Fruit fly (Drosophila melanogaster) whole organism, prepupa: ENCODE results near the gene Ubr3.

ENCODE experiments used
- Blimp-1 ChIP-seq: fragments of 200-800 bp; sonication (Bioruptor generic); optimal IDR thresholded peaks from 3 replicates; lab custom pipeline; 2017; ENCODE audit warnings: missing biosample characterization, missing genetic modification characterization, mild to moderate bottlenecking, moderate library complexity, missing genetic modification reagents
- CG10631 ChIP-seq: fragments of 200-800 bp; sonication (Bioruptor generic); optimal IDR thresholded peaks from 2 replicates; lab custom pipeline; 2016; ENCODE audit warnings: missing biosample characterization, missing genetic modification characterization
- CG10669 ChIP-seq: fragments of 200-800 bp; sonication (Bioruptor generic); optimal IDR thresholded peaks from 3 replicates; lab custom pipeline; 2018; ENCODE audit warnings: missing biosample characterization, mild to moderate bottlenecking, missing genetic modification characterization, moderate library complexity
- CG11762 ChIP-seq: fragments of 200-800 bp; sonication (Bioruptor generic); optimal IDR thresholded peaks from 3 replicates; lab custom pipeline; 2016; ENCODE audit warnings: missing biosample characterization, missing genetic modification characterization; ENCODE audit not compliant: insufficient read depth
- CG11902 ChIP-seq: fragments of 200-800 bp; sonication (Bioruptor generic); optimal IDR thresholded peaks from 3 replicates; lab custom pipeline; 2016; ENCODE audit warnings: missing biosample characterization, missing genetic modification characterization
- CG3032 ChIP-seq: fragments of 200-800 bp; optimal IDR thresholded peaks from 2 replicates; lab custom pipeline; 2019; ENCODE audit warnings: missing biosample characterization, mild to moderate bottlenecking, missing genetic modification characterization, moderate library complexity
- CG34406 ChIP-seq: fragments of 200-800 bp; sonication (Bioruptor generic); optimal IDR thresholded peaks from 3 replicates; lab custom pipeline; 2016; ENCODE audit warnings: missing biosample characterization, missing genetic modification characterization
- CG3919 ChIP-seq: fragments of 200-800 bp; sonication (Bioruptor generic); optimal IDR thresholded peaks from 3 replicates; lab custom pipeline; 2016; ENCODE audit warnings: missing biosample characterization, missing genetic modification characterization
- CG4318 ChIP-seq: fragments of 200-800 bp; sonication (Bioruptor generic); optimal IDR thresholded peaks from 3 replicates; lab custom pipeline; 2017; ENCODE audit warnings: missing biosample characterization, mild to moderate bottlenecking, missing genetic modification characterization
- CG6163 ChIP-seq: fragments of 200-800 bp; sonication (Bioruptor generic); IDR thresholded peaks from 3 replicates; pipeline ENCODE4 v1.3.6; 2022; ENCODE audit warnings: missing biosample characterization, missing genetic modification characterization
- CG6792 ChIP-seq: fragments of 200-800 bp; sonication (Bioruptor generic); optimal IDR thresholded peaks from 3 replicates; lab custom pipeline; 2016; ENCODE audit warnings: missing biosample characterization, missing genetic modification characterization
- CG6808 ChIP-seq: fragments of 200-800 bp; sonication (Bioruptor generic); optimal IDR thresholded peaks from 3 replicates; lab custom pipeline; 2017; ENCODE audit warnings: missing biosample characterization, missing genetic modification characterization, mild to moderate bottlenecking, moderate library complexity, missing genetic modification reagents
- CG6854 ChIP-seq: fragments of 200-800 bp; sonication (Bioruptor generic); optimal IDR thresholded peaks from 2 replicates; lab custom pipeline; 2017; ENCODE audit warnings: missing biosample characterization, mild to moderate bottlenecking, missing genetic modification characterization
- CG8119 ChIP-seq: fragments of 200-800 bp; sonication (Bioruptor generic); IDR thresholded peaks from 3 replicates; pipeline ENCODE4 v1.3.6; 2022; ENCODE audit warnings: missing biosample characterization, missing genetic modification characterization
- CG8319 ChIP-seq: fragments of 200-800 bp; sonication (Bioruptor generic); optimal IDR thresholded peaks from 3 replicates; lab custom pipeline; 2016; ENCODE audit warnings: missing biosample characterization, missing genetic modification characterization
- CG8632 ChIP-seq: fragments of 200-800 bp; sonication (Bioruptor generic); optimal IDR thresholded peaks from 3 replicates; lab custom pipeline; 2016; ENCODE audit warnings: missing biosample characterization, missing genetic modification characterization
- CG9139 ChIP-seq: fragments of 200-800 bp; sonication (Bioruptor generic); optimal IDR thresholded peaks from 3 replicates; lab custom pipeline; 2017; ENCODE audit warnings: missing biosample characterization, mild to moderate bottlenecking, missing genetic modification characterization
- Eip78C ChIP-seq: fragments of 200-800 bp; sonication (Bioruptor generic); peaks from one replicate; lab custom pipeline; 2016; ENCODE audit warnings: missing biosample characterization, missing genetic modification characterization
- Eip93F ChIP-seq: fragments of 200-800 bp; sonication (Bioruptor generic); optimal IDR thresholded peaks from 2 replicates; lab custom pipeline; 2016; ENCODE audit warnings: missing biosample characterization, mild to moderate bottlenecking, missing genetic modification characterization
- Gug ChIP-seq: fragments of 200-800 bp; sonication (Bioruptor generic); IDR thresholded peaks from 2 replicates; pipeline ENCODE4 v1.3.6; 2022; ENCODE audit warnings: missing biosample characterization, missing genetic modification characterization
- Hr4 ChIP-seq: fragments of 200-800 bp; sonication (Bioruptor generic); optimal IDR thresholded peaks from 3 replicates; lab custom pipeline; 2016; ENCODE audit warnings: missing biosample characterization, missing genetic modification characterization
- Lpt ChIP-seq: fragments of 200-800 bp; sonication (Bioruptor generic); optimal IDR thresholded peaks from 3 replicates; lab custom pipeline; 2016; ENCODE audit warnings: missing biosample characterization, missing genetic modification characterization
- achi ChIP-seq: fragments of 200-800 bp; sonication (Bioruptor generic); optimal IDR thresholded peaks from 3 replicates; lab custom pipeline; 2016; ENCODE audit warnings: missing biosample characterization, missing genetic modification characterization
- cyc ChIP-seq: fragments of 200-800 bp; sonication (Bioruptor generic); optimal IDR thresholded peaks from 3 replicates; lab custom pipeline; 2016; ENCODE audit warnings: missing biosample characterization, missing genetic modification characterization
- dsx ChIP-seq: fragments of 200-800 bp; optimal IDR thresholded peaks from 3 replicates; lab custom pipeline; 2019; ENCODE audit warnings: missing biosample characterization, mild to moderate bottlenecking, missing genetic modification characterization, moderate library complexity; ENCODE audit not compliant: poor library complexity, severe bottlenecking
- eg ChIP-seq: fragments of 200-800 bp; sonication (Bioruptor generic); IDR thresholded peaks from 3 replicates; pipeline ENCODE4 v1.3.6; 2022; ENCODE audit warnings: missing biosample characterization, missing genetic modification characterization
- esn ChIP-seq: fragments of 200-800 bp; sonication (Bioruptor generic); optimal IDR thresholded peaks from 2 replicates; lab custom pipeline; 2016; ENCODE audit warnings: missing biosample characterization, mild to moderate bottlenecking, missing genetic modification characterization, moderate library complexity
- fd85E ChIP-seq: fragments of 200-800 bp; sonication (Bioruptor generic); optimal IDR thresholded peaks from 3 replicates; lab custom pipeline; 2016; ENCODE audit warnings: missing biosample characterization, missing genetic modification characterization
- fkh ChIP-seq: fragments of 200-800 bp; sonication (Bioruptor generic); optimal IDR thresholded peaks from 3 replicates; lab custom pipeline; 2017; ENCODE audit warnings: missing biosample characterization, mild to moderate bottlenecking, missing genetic modification characterization, moderate library complexity
- pdm3 ChIP-seq: fragments of 200-800 bp; sonication (Bioruptor generic); optimal IDR thresholded peaks from 3 replicates; lab custom pipeline; 2016; ENCODE audit warnings: missing biosample characterization, missing genetic modification characterization
- salr ChIP-seq, 2 experiments: fragments of 200-800 bp; sonication (Bioruptor generic); optimal IDR thresholded peaks; 3 replicates each; lab custom pipeline; 2016 to 2018; ENCODE audit warnings: missing biosample characterization in 2 of 2, missing genetic modification characterization in 2 of 2, mild to moderate bottlenecking in 1 of 2
- spab ChIP-seq: fragments of 200-800 bp; sonication (Bioruptor generic); optimal IDR thresholded peaks from 2 replicates; lab custom pipeline; 2017; ENCODE audit warnings: missing biosample characterization, mild to moderate bottlenecking, missing genetic modification characterization, missing genetic modification reagents
- ss ChIP-seq, 2 experiments: fragments of 200-800 bp; sonication (Bioruptor generic); optimal IDR thresholded peaks; 2 replicates in 1 of 2; 3 replicates in 1 of 2; lab custom pipeline; 2017 to 2018; ENCODE audit warnings: mild to moderate bottlenecking in 2 of 2, missing biosample characterization in 2 of 2, missing genetic modification characterization in 2 of 2, moderate library complexity in 1 of 2
- svp ChIP-seq: fragments of 200-800 bp; sonication (Bioruptor generic); peaks from one replicate; lab custom pipeline; 2016; ENCODE audit warnings: missing biosample characterization, missing genetic modification characterization
- vri ChIP-seq: fragments of 200-800 bp; sonication (Bioruptor generic); optimal IDR thresholded peaks from 3 replicates; lab custom pipeline; 2016; ENCODE audit warnings: missing biosample characterization, mild to moderate bottlenecking, missing genetic modification characterization

Ubr3 gene

dm6 chrX:7908239-7909068 is 27.2 kb upstream of the Ubr3 start, which contains the start of the genes dpr14 and spidey (continued):
- TF ChIP-seq CG11902 (GFP tag; lab: Kevin White, UChicago) (peak; percentile 37), spab (GFP tag; lab: Kevin White, UChicago) (peak; percentile 65), fkh (peak; percentile 66), Eip78C (GFP tag; lab: Kevin White, UChicago) (peak; percentile 96), cyc (GFP tag; lab: Kevin White, UChicago) (peak; percentile 79), CG4318 (peak; percentile 61), CG10669 (GFP tag; lab: Kevin White, UChicago) (peak; percentile 75), CG8119 (GFP tag; lab: Robert Waterston, UW) (peak; percentile 85), Lpt (GFP tag; lab: Kevin White, UChicago) (peak; percentile 79), salr (GFP tag; optimal IDR thresholded peaks at IDR 0.05; lab: Kevin White, UChicago) (peak; percentile 57 to 64), CG6792 (peak; percentile 70), CG6808 (GFP tag; lab: Kevin White, UChicago) (peak; percentile 74), Hr4 (peak; percentile 81), Blimp-1 (GFP tag; lab: Kevin White, UChicago) (peak; percentile 44), pdm3 (GFP tag; lab: Kevin White, UChicago) (peak; percentile 86), eg (peak; percentile 88), CG3919 (GFP tag; lab: Kevin White, UChicago) (peak; percentile 78), fd85E (peak; percentile 21), CG8632 (peak; percentile 66), Eip93F (GFP tag; lab: Kevin White, UChicago) (peak; percentile 17), Gug (peak; percentile 81), dsx (peak; percentile 75), CG6163 (GFP tag; lab: Robert Waterston, UW) (peak; percentile 85), CG3032 (peak; percentile 70), CG34406 (GFP tag; lab: Kevin White, UChicago) (peak; percentile 73), CG11762 (GFP tag; lab: Kevin White, UChicago) (peak; percentile 76), esn (GFP tag; lab: Kevin White, UChicago) (peak; percentile 77)

dm6 chrX:7909069-7909389 is 26.7 kb upstream of the Ubr3 start:
- TF ChIP-seq vri (GFP tag; lab: Kevin White, UChicago) (peak; percentile 88), CG6854 (no peak)

dm6 chrX:7909482-7909881 is 26.2 kb upstream of the Ubr3 start:
- TF ChIP-seq Eip78C (GFP tag; lab: Kevin White, UChicago) = peak; percentile 23
- no peak for TF ChIP-seq CG10631

- TF ChIP-seq achi (GFP tag; lab: Kevin White, UChicago) = peak; percentile 28
- peak; percentile 61 for TF ChIP-seq svp (GFP tag; lab: Kevin White, UChicago)
- no peak for TF ChIP-seq pdm3 (GFP tag; lab: Kevin White, UChicago)
- TF ChIP-seq CG10631 = no peak
- peak; percentile 0 for TF ChIP-seq vri (GFP tag; lab: Kevin White, UChicago)
- TF ChIP-seq ss (GFP tag; optimal IDR thresholded peaks at IDR 0.05; lab: Kevin White, UChicago) = peak in 1 of 2 experiments; percentile 17
- TF ChIP-seq Eip78C (GFP tag; lab: Kevin White, UChicago) = peak; percentile 30
- TF ChIP-seq CG9139 (GFP tag; lab: Kevin White, UChicago) = peak; percentile 20
- peak; percentile 10 for TF ChIP-seq esn (GFP tag; lab: Kevin White, UChicago)
- no peak for TF ChIP-seq CG8319
Observed at dm6 chrX:7911983-7912630, 23.6 kb upstream of the Ubr3 start, which contains the start of gene snz. TSS of gene snz (plus strand) at chrX:7912089.
